Fruit fly (Drosophila melanogaster) whole organism, prepupa: Measurements from ENCODE around the gene Lk6.

Source experiments
- CG11294 ChIP-seq: fragments of 200-800 bp; sonication (Bioruptor generic); IDR thresholded peaks from 2 replicates; pipeline ENCODE4 v1.3.6; 2022; ENCODE audit warnings: missing biosample characterization, missing genetic modification characterization
- CG11762 ChIP-seq: fragments of 200-800 bp; sonication (Bioruptor generic); optimal IDR thresholded peaks from 3 replicates; lab custom pipeline; 2016; ENCODE audit warnings: missing biosample characterization, missing genetic modification characterization; ENCODE audit not compliant: insufficient read depth
- CG11902 ChIP-seq: fragments of 200-800 bp; sonication (Bioruptor generic); optimal IDR thresholded peaks from 3 replicates; lab custom pipeline; 2016; ENCODE audit warnings: missing biosample characterization, missing genetic modification characterization
- CG1621 ChIP-seq: fragments of 200-800 bp; sonication (Bioruptor generic); optimal IDR thresholded peaks from 3 replicates; lab custom pipeline; 2018; ENCODE audit warnings: missing biosample characterization, mild to moderate bottlenecking, missing genetic modification characterization
- CG16779 ChIP-seq: fragments of 200-800 bp; sonication (Bioruptor generic); optimal IDR thresholded peaks from 3 replicates; lab custom pipeline; 2017; ENCODE audit warnings: missing biosample characterization, mild to moderate bottlenecking, missing genetic modification characterization
- CG3032 ChIP-seq: fragments of 200-800 bp; optimal IDR thresholded peaks from 2 replicates; lab custom pipeline; 2019; ENCODE audit warnings: missing biosample characterization, mild to moderate bottlenecking, missing genetic modification characterization, moderate library complexity
- CG31627 ChIP-seq: fragments of 200-800 bp; sonication (Bioruptor generic); optimal IDR thresholded peaks from 3 replicates; lab custom pipeline; 2016; ENCODE audit warnings: missing biosample characterization, missing genetic modification characterization
- CG3919 ChIP-seq: fragments of 200-800 bp; sonication (Bioruptor generic); optimal IDR thresholded peaks from 3 replicates; lab custom pipeline; 2016; ENCODE audit warnings: missing biosample characterization, missing genetic modification characterization
- CG6276 ChIP-seq: fragments of 200-800 bp; sonication (Bioruptor generic); optimal IDR thresholded peaks from 2 replicates; lab custom pipeline; 2017; ENCODE audit warnings: missing biosample characterization, mild to moderate bottlenecking, missing genetic modification characterization
- CG6792 ChIP-seq: fragments of 200-800 bp; sonication (Bioruptor generic); optimal IDR thresholded peaks from 3 replicates; lab custom pipeline; 2016; ENCODE audit warnings: missing biosample characterization, missing genetic modification characterization
- CG6808 ChIP-seq: fragments of 200-800 bp; sonication (Bioruptor generic); optimal IDR thresholded peaks from 3 replicates; lab custom pipeline; 2017; ENCODE audit warnings: missing biosample characterization, missing genetic modification characterization, mild to moderate bottlenecking, moderate library complexity, missing genetic modification reagents
- CG6854 ChIP-seq: fragments of 200-800 bp; sonication (Bioruptor generic); optimal IDR thresholded peaks from 2 replicates; lab custom pipeline; 2017; ENCODE audit warnings: missing biosample characterization, mild to moderate bottlenecking, missing genetic modification characterization
- CG8632 ChIP-seq: fragments of 200-800 bp; sonication (Bioruptor generic); optimal IDR thresholded peaks from 3 replicates; lab custom pipeline; 2016; ENCODE audit warnings: missing biosample characterization, missing genetic modification characterization
- Eip78C ChIP-seq: fragments of 200-800 bp; sonication (Bioruptor generic); peaks from one replicate; lab custom pipeline; 2016; ENCODE audit warnings: missing biosample characterization, missing genetic modification characterization
- Ets21C ChIP-seq: fragments of 200-800 bp; sonication (Bioruptor generic); optimal IDR thresholded peaks from 3 replicates; lab custom pipeline; 2016; ENCODE audit warnings: missing biosample characterization, missing genetic modification characterization
- Ets96B ChIP-seq: fragments of 200-800 bp; optimal IDR thresholded peaks from 2 replicates; lab custom pipeline; 2019; ENCODE audit warnings: missing biosample characterization, mild to moderate bottlenecking, missing genetic modification characterization, moderate library complexity
- Gug ChIP-seq: fragments of 200-800 bp; sonication (Bioruptor generic); IDR thresholded peaks from 2 replicates; pipeline ENCODE4 v1.3.6; 2022; ENCODE audit warnings: missing biosample characterization, missing genetic modification characterization
- Hr39 ChIP-seq: fragments of 200-800 bp; sonication (Bioruptor generic); optimal IDR thresholded peaks from 2 replicates; lab custom pipeline; 2016; ENCODE audit warnings: missing biosample characterization, missing genetic modification characterization
- Hr4 ChIP-seq: fragments of 200-800 bp; sonication (Bioruptor generic); optimal IDR thresholded peaks from 3 replicates; lab custom pipeline; 2016; ENCODE audit warnings: missing biosample characterization, missing genetic modification characterization
- Sox102F ChIP-seq: fragments of 200-800 bp; sonication (Bioruptor generic); optimal IDR thresholded peaks from 2 replicates; lab custom pipeline; 2016; ENCODE audit warnings: missing biosample characterization, mild to moderate bottlenecking, missing genetic modification characterization
- cyc ChIP-seq: fragments of 200-800 bp; sonication (Bioruptor generic); optimal IDR thresholded peaks from 3 replicates; lab custom pipeline; 2016; ENCODE audit warnings: missing biosample characterization, missing genetic modification characterization
- dsx ChIP-seq: fragments of 200-800 bp; optimal IDR thresholded peaks from 3 replicates; lab custom pipeline; 2019; ENCODE audit warnings: missing biosample characterization, mild to moderate bottlenecking, missing genetic modification characterization, moderate library complexity; ENCODE audit not compliant: poor library complexity, severe bottlenecking
- esn ChIP-seq: fragments of 200-800 bp; sonication (Bioruptor generic); optimal IDR thresholded peaks from 2 replicates; lab custom pipeline; 2016; ENCODE audit warnings: missing biosample characterization, mild to moderate bottlenecking, missing genetic modification characterization, moderate library complexity
- fd85E ChIP-seq: fragments of 200-800 bp; sonication (Bioruptor generic); optimal IDR thresholded peaks from 3 replicates; lab custom pipeline; 2016; ENCODE audit warnings: missing biosample characterization, missing genetic modification characterization
- fkh ChIP-seq: fragments of 200-800 bp; sonication (Bioruptor generic); optimal IDR thresholded peaks from 3 replicates; lab custom pipeline; 2017; ENCODE audit warnings: missing biosample characterization, mild to moderate bottlenecking, missing genetic modification characterization, moderate library complexity
- pdm3 ChIP-seq: fragments of 200-800 bp; sonication (Bioruptor generic); optimal IDR thresholded peaks from 3 replicates; lab custom pipeline; 2016; ENCODE audit warnings: missing biosample characterization, missing genetic modification characterization
- salr ChIP-seq, 2 experiments: fragments of 200-800 bp; sonication (Bioruptor generic); optimal IDR thresholded peaks; 3 replicates each; lab custom pipeline; 2016 to 2018; ENCODE audit warnings: missing biosample characterization in 2 of 2, missing genetic modification characterization in 2 of 2, mild to moderate bottlenecking in 1 of 2
- ss ChIP-seq, 2 experiments: fragments of 200-800 bp; sonication (Bioruptor generic); optimal IDR thresholded peaks; 2 replicates in 1 of 2; 3 replicates in 1 of 2; lab custom pipeline; 2017 to 2018; ENCODE audit warnings: mild to moderate bottlenecking in 2 of 2, missing biosample characterization in 2 of 2, missing genetic modification characterization in 2 of 2, moderate library complexity in 1 of 2
- svp ChIP-seq: fragments of 200-800 bp; sonication (Bioruptor generic); peaks from one replicate; lab custom pipeline; 2016; ENCODE audit warnings: missing biosample characterization, missing genetic modification characterization
- vri ChIP-seq: fragments of 200-800 bp; sonication (Bioruptor generic); optimal IDR thresholded peaks from 3 replicates; lab custom pipeline; 2016; ENCODE audit warnings: missing biosample characterization, mild to moderate bottlenecking, missing genetic modification characterization

Lk6 gene

dm6 chr3R:11772181-11772827 lies 8.0 kb upstream of the Lk6 start:
- TF ChIP-seq CG3919 (GFP tag; lab: Kevin White, UChicago), result no peak
- TF ChIP-seq Hr4 (GFP tag; lab: Kevin White, UChicago), result no peak
- no peak for TF ChIP-seq CG6276 (GFP tag; lab: Kevin White, UChicago)
- no peak for TF ChIP-seq CG11762 (GFP tag; lab: Kevin White, UChicago)
- TF ChIP-seq fd85E (GFP tag; lab: Kevin White, UChicago), result no peak
- no peak for TF ChIP-seq salr (GFP tag; optimal IDR thresholded peaks at IDR 0.05; lab: Kevin White, UChicago)
- TF ChIP-seq cyc (GFP tag; lab: Kevin White, UChicago), result no peak
- TF ChIP-seq CG31627 (GFP tag; lab: Kevin White, UChicago), result no peak
- TF ChIP-seq esn (GFP tag; lab: Kevin White, UChicago), result no peak
- TF ChIP-seq Gug (GFP tag; lab: Robert Waterston, UW), result no peak

dm6 chr3R:11771492-11771891 lies 7.2 kb upstream of the Lk6 start:
- TF ChIP-seq svp (GFP tag; lab: Kevin White, UChicago) (no peak), Eip78C (peak; percentile 31)

- no peak for TF ChIP-seq CG6792 (GFP tag; lab: Kevin White, UChicago)
- no peak for TF ChIP-seq CG11294
- TF ChIP-seq CG8632 (GFP tag; lab: Kevin White, UChicago), result no peak
- TF ChIP-seq Ets21C (GFP tag; lab: Kevin White, UChicago), result no peak
- no peak for TF ChIP-seq CG3032 (tag; lab: Kevin White, UChicago)
- TF ChIP-seq CG6808 (GFP tag; lab: Kevin White, UChicago), result no peak
- no peak for TF ChIP-seq Ets96B (tag; lab: Kevin White, UChicago)
- no peak for TF ChIP-seq vri
- TF ChIP-seq Hr39 (GFP tag; lab: Kevin White, UChicago), result no peak
- no peak for TF ChIP-seq Eip78C
These were observed 6.5 kb upstream of the Lk6 start for dm6 chr3R:11770733-11771132.

dm6 chr3R:11763494-11764278 lies 571 bp downstream of the Lk6 start:
- TF ChIP-seq CG11902, result no peak
- no peak for TF ChIP-seq pdm3 (GFP tag; lab: Kevin White, UChicago)
- no peak for TF ChIP-seq CG16779 (tag; lab: Kevin White, UChicago)
- peak; percentile 63 for TF ChIP-seq CG6854 (GFP tag; lab: Kevin White, UChicago)
- TF ChIP-seq Gug (GFP tag; lab: Robert Waterston, UW), result no peak
- TF ChIP-seq Eip78C, result peak; percentile 72
- TF ChIP-seq CG6808 (GFP tag; lab: Kevin White, UChicago), result peak; percentile 47
- peak; percentile 64 for TF ChIP-seq dsx (GFP tag; lab: Kevin White, UChicago)
- TF ChIP-seq ss (GFP tag; optimal IDR thresholded peaks at IDR 0.05; lab: Kevin White, UChicago), result peak; percentile 25 to 54
- peak; percentile 93 for TF ChIP-seq CG1621 (tag; lab: Kevin White, UChicago)

dm6 chr3R:11762500-11762899 lies 1.8 kb downstream of the Lk6 start:
- TF ChIP-seq CG11294, result no peak
- TF ChIP-seq ss (GFP tag; optimal IDR thresholded peaks at IDR 0.05; lab: Kevin White, UChicago), result peak; percentile 0 to 6
- no peak for TF ChIP-seq Sox102F (GFP tag; lab: Kevin White, UChicago)
- peak; percentile 67 for TF ChIP-seq vri
- peak; percentile 43 for TF ChIP-seq fkh (GFP tag; lab: Kevin White, UChicago)
